Worm (Caenorhabditis elegans) whole organism, L2 larva: Measurements from ENCODE around the gene Y82E9BL.1.

Experiments used
- C34F6.9 ChIP-seq: fragments of 150-350 bp; optimal IDR thresholded peaks from 2 replicates; lab custom pipeline; 2014; ENCODE audit warnings: missing biosample characterization, missing genetic modification characterization
- F13H6.1 ChIP-seq: sonication (generic microtip); optimal IDR thresholded peaks from 2 replicates; lab custom pipeline; 2016; ENCODE audit warnings: missing genetic modification characterization, missing compliant biosample characterization
- R02D3.7 ChIP-seq: fragments of 150-350 bp; optimal IDR thresholded peaks from 2 replicates; lab custom pipeline; 2014; ENCODE audit warnings: missing biosample characterization, missing genetic modification characterization
- Y55F3AM.14 ChIP-seq: fragments of 200-800 bp; sonication (Bioruptor generic); optimal IDR thresholded peaks from 2 replicates; lab custom pipeline; 2018; ENCODE audit warnings: mild to moderate bottlenecking, missing genetic modification characterization, missing compliant biosample characterization
- ZK546.5 ChIP-seq: sonication (generic microtip); optimal IDR thresholded peaks from 2 replicates; lab custom pipeline; 2017; ENCODE audit warnings: missing biosample characterization, missing genetic modification characterization
- alr-1 ChIP-seq: fragments of 150-350 bp; optimal IDR thresholded peaks from 2 replicates; lab custom pipeline; 2014; ENCODE audit warnings: missing biosample characterization, missing genetic modification characterization
- aly-2 ChIP-seq: fragments of 150-350 bp; optimal IDR thresholded peaks from 2 replicates; lab custom pipeline; 2014; ENCODE audit warnings: missing biosample characterization, missing genetic modification characterization
- blmp-1 ChIP-seq: sonication (generic microtip); optimal IDR thresholded peaks from 2 replicates; lab custom pipeline; 2017; ENCODE audit warnings: missing genetic modification characterization, mild to moderate bottlenecking, missing compliant biosample characterization, antibody characterized with exemption, moderate library complexity; ENCODE audit not compliant: insufficient read depth
- ceh-16 ChIP-seq: fragments of 150-350 bp; optimal IDR thresholded peaks from 2 replicates; lab custom pipeline; 2014; ENCODE audit warnings: missing biosample characterization, missing genetic modification characterization
- ceh-82 ChIP-seq: fragments of 150-350 bp; optimal IDR thresholded peaks from 2 replicates; lab custom pipeline; 2014; ENCODE audit warnings: missing biosample characterization, missing genetic modification characterization
- dmd-4 ChIP-seq: sonication (generic microtip); optimal IDR thresholded peaks from 2 replicates; lab custom pipeline; 2017; ENCODE audit warnings: missing biosample characterization, missing genetic modification characterization
- egl-27 ChIP-seq: sonication (generic microtip); optimal IDR thresholded peaks from 3 replicates; lab custom pipeline; 2017; ENCODE audit warnings: missing biosample characterization, missing genetic modification reagents, missing genetic modification characterization
- elt-3 ChIP-seq: sonication (generic microtip); optimal IDR thresholded peaks from 2 replicates; lab custom pipeline; 2017; ENCODE audit warnings: missing biosample characterization, missing genetic modification characterization
- fos-1 ChIP-seq: fragments of 150-350 bp; optimal IDR thresholded peaks from 2 replicates; lab custom pipeline; 2014; ENCODE audit warnings: missing biosample characterization, missing genetic modification characterization
- lin-11 ChIP-seq: fragments of 150-350 bp; sonication (generic microtip); optimal IDR thresholded peaks from 2 replicates; lab custom pipeline; 2014; ENCODE audit warnings: missing biosample characterization, missing genetic modification characterization, inconsistent platforms, mixed read lengths
- lin-13 ChIP-seq: fragments of 150-350 bp; optimal IDR thresholded peaks from 2 replicates; lab custom pipeline; 2014; ENCODE audit warnings: missing biosample characterization, missing genetic modification reagents, missing genetic modification characterization
- lin-39 ChIP-seq: fragments of 150-350 bp; optimal IDR thresholded peaks from 2 replicates; lab custom pipeline; 2014; ENCODE audit warnings: missing biosample characterization, missing genetic modification reagents, missing genetic modification characterization
- lsy-2 ChIP-seq, 2 experiments: fragments of 150-350 bp in 1 of 2; sonication (generic microtip) in 1 of 2; optimal IDR thresholded peaks; 2 replicates each; lab custom pipeline; 2014 to 2017; ENCODE audit warnings: missing biosample characterization in 2 of 2, missing genetic modification characterization in 2 of 2
- mab-5 ChIP-seq: fragments of 150-350 bp; optimal IDR thresholded peaks from 2 replicates; lab custom pipeline; 2014; ENCODE audit warnings: missing biosample characterization, missing genetic modification characterization
- mbf-1 ChIP-seq: sonication (generic microtip); optimal IDR thresholded peaks from 2 replicates; lab custom pipeline; 2017; ENCODE audit warnings: missing biosample characterization, missing genetic modification characterization
- nhr-129 ChIP-seq: fragments of 150-350 bp; optimal IDR thresholded peaks from 2 replicates; lab custom pipeline; 2014; ENCODE audit warnings: missing biosample characterization, missing genetic modification characterization
- nhr-23 ChIP-seq: fragments of 150-350 bp; optimal IDR thresholded peaks from 2 replicates; lab custom pipeline; 2014; ENCODE audit warnings: missing biosample characterization, missing genetic modification reagents, missing genetic modification characterization
- nhr-237 ChIP-seq: fragments of 150-350 bp; optimal IDR thresholded peaks from 2 replicates; lab custom pipeline; 2014; ENCODE audit warnings: missing biosample characterization, missing genetic modification characterization
- nhr-25 ChIP-seq: fragments of 150-350 bp; sonication (generic microtip); optimal IDR thresholded peaks from 3 replicates; lab custom pipeline; 2014; ENCODE audit warnings: missing biosample characterization, missing genetic modification characterization
- nhr-6 ChIP-seq: fragments of 150-350 bp; optimal IDR thresholded peaks from 2 replicates; lab custom pipeline; 2014; ENCODE audit warnings: missing biosample characterization, missing genetic modification characterization
- nhr-77 ChIP-seq: fragments of 150-350 bp; optimal IDR thresholded peaks from 2 replicates; lab custom pipeline; 2014; ENCODE audit warnings: missing biosample characterization, missing genetic modification characterization
- peb-1 ChIP-seq: fragments of 150-350 bp; optimal IDR thresholded peaks from 2 replicates; lab custom pipeline; 2014; ENCODE audit warnings: missing biosample characterization, missing genetic modification characterization
- skn-1 ChIP-seq: sonication (generic microtip); optimal IDR thresholded peaks from 2 replicates; lab custom pipeline; 2017; ENCODE audit warnings: missing biosample characterization, missing genetic modification characterization
- sma-3 ChIP-seq: sonication (generic microtip); optimal IDR thresholded peaks from 2 replicates; lab custom pipeline; 2016; ENCODE audit warnings: missing genetic modification reagents, missing genetic modification characterization, missing compliant biosample characterization
- sma-9 ChIP-seq, 2 experiments: fragments of 150-350 bp in 1 of 2; sonication (generic microtip) in 1 of 2; optimal IDR thresholded peaks; 2 replicates each; lab custom pipeline; 2014 to 2016; ENCODE audit warnings: missing genetic modification characterization in 2 of 2, mild to moderate bottlenecking in 1 of 2, missing biosample characterization in 1 of 2, missing compliant biosample characterization in 1 of 2, missing genetic modification reagents in 1 of 2, moderate library complexity in 1 of 2
- snpc-4 ChIP-seq: fragments of 150-350 bp; optimal IDR thresholded peaks from 2 replicates; lab custom pipeline; 2014; ENCODE audit warnings: missing biosample characterization, missing genetic modification characterization
- unc-39 ChIP-seq: fragments of 150-350 bp; optimal IDR thresholded peaks from 2 replicates; lab custom pipeline; 2014; ENCODE audit warnings: missing biosample characterization, missing genetic modification characterization
- ztf-1 ChIP-seq: fragments of 200-800 bp; sonication (Bioruptor generic); conservative IDR thresholded peaks from 2 replicates; pipeline ENCODE4 v1.3.6; 2022; ENCODE audit warnings: missing genetic modification characterization, missing compliant biosample characterization
- ztf-4 ChIP-seq: fragments of 150-350 bp; optimal IDR thresholded peaks from 2 replicates; lab custom pipeline; 2014; ENCODE audit warnings: missing biosample characterization, missing genetic modification characterization

The Y82E9BL.1 gene

DNA sequence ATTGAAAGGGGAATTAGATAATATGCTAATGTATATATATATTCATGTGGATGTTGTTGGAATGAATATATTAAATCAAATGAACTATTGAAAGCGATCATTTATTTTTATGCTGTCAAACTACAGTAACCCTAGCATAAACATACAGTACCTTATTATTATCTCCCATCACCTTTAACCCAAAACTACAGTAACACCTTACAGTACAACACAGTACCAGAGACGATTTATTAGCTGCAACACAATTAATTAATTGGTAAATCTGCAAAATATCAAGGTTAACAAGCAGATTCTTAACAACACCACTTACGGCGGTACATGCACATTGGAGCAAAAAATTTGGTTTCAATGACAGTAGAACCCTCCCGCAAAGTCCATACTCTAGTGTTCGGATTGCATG, at the start of gene Y82E9BL.1:
Gene Y82E9BL.1 (minus strand): TSS at position 101 of the 400 bp plus-strand sequence.
- TF ChIP-seq egl-27 (tag; lab: Kevin White, UChicago), result no peak
- TF ChIP-seq lin-13 (GFP tag; lab: Kevin White, UChicago), result no peak
- no peak for TF ChIP-seq peb-1 (tag; lab: Kevin White, UChicago)
- no peak for TF ChIP-seq Y55F3AM.14 (GFP tag; lab: Kevin White, UChicago)
- TF ChIP-seq snpc-4, result no peak
- no peak for TF ChIP-seq F13H6.1
- no peak for TF ChIP-seq fos-1 (tag; lab: Kevin White, UChicago)
- TF ChIP-seq ceh-16 (tag; lab: Kevin White, UChicago), result no peak
- no peak for TF ChIP-seq dmd-4 (tag; lab: Kevin White, UChicago)
- no peak for TF ChIP-seq mbf-1 (tag; lab: Kevin White, UChicago)
- no peak for TF ChIP-seq alr-1 (tag; lab: Kevin White, UChicago)
- TF ChIP-seq ztf-1, result no peak
- no peak for TF ChIP-seq lin-39
- no peak for TF ChIP-seq elt-3 (tag; lab: Kevin White, UChicago)
- TF ChIP-seq unc-39 (tag; lab: Kevin White, UChicago), result no peak
- TF ChIP-seq lin-11 (tag; lab: Kevin White, UChicago), result no peak
- TF ChIP-seq, all 48 proteins: peak for 0

- TF ChIP-seq nhr-23 (tag; lab: Kevin White, UChicago) (no peak), blmp-1 (tag; lab: Kevin White, UChicago) (no peak), fos-1 (tag; lab: Kevin White, UChicago) (no peak), nhr-237 (tag; lab: Kevin White, UChicago) (no peak), nhr-6 (tag; lab: Kevin White, UChicago) (no peak), lin-39 (no peak), skn-1 (tag; lab: Kevin White, UChicago) (no peak), lin-11 (tag; lab: Kevin White, UChicago) (no peak), snpc-4 (no peak), ZK546.5 (tag; lab: Kevin White, UChicago) (no peak), nhr-129 (tag; lab: Kevin White, UChicago) (no peak), Y55F3AM.14 (GFP tag; lab: Kevin White, UChicago) (no peak)
Observed at ce11 chrIII:1403108-1403507, 47.9 kb upstream of the Y82E9BL.1 start, which contains the start of gene pals-18. Gene pals-18 (plus strand): TSS chrIII:1403408.

DNA sequence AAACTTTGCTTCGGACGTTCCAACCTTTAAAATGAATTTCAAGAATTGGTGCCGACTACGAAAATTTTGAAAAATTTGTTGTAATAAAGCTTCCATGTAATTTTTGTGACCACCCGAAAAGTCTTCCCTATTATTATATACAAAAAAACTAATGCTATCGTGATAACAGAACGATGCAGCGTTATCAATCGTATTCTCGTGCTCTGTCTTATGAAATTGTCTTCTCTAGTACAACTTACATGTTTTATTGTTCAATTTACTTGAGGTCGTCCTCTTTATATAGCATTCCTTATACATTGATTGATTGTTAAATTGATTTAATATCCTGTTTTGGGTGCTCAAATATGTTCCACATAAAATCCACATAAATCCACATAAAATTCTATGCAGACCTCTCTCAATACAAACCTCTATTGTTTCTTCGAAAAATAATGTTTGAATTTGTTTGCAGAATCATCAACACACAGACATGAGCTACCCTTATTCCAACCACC, 46.3 kb upstream of the Y82E9BL.1 start, which contains the start of gene pals-19:
Gene pals-19 (plus strand): TSS at position 444 of the 494 bp plus-strand sequence.
- TF ChIP-seq sma-3 (GFP tag; lab: Kevin White, UChicago), result no peak
- no peak for TF ChIP-seq aly-2 (tag; lab: Kevin White, UChicago)
- TF ChIP-seq nhr-77 (tag; lab: Kevin White, UChicago), result no peak
- TF ChIP-seq fos-1 (tag; lab: Kevin White, UChicago), result peak; percentile 82

DNA sequence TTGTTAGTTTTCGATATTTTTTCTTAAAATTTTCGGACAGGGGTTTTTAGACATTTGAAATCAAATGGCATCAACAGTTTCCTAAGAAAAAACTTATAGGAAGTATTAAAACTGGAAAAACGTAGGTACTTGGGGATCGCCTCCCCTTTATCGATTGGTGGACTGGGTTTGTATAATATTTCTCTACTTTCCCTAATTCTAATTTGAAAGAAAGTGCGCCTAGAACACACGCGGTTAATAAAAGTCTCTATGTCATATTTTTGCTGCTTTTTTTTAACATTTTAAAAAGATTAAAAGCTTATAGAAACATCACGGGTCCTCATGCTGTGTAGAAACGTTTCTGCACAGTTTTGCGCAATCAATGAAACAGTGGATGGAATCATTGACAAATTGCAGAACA, 44.5 kb upstream of the Y82E9BL.1 start, which contains the start of gene pals-16:
Gene pals-16 (plus strand): TSS at position 301 of the 400 bp plus-strand sequence.
- no peak for TF ChIP-seq mab-5
- no peak for TF ChIP-seq ceh-82
- no peak for TF ChIP-seq R02D3.7
- no peak for TF ChIP-seq mbf-1 (tag; lab: Kevin White, UChicago)
- no peak for TF ChIP-seq lin-11 (tag; lab: Kevin White, UChicago)
- TF ChIP-seq nhr-23 (tag; lab: Kevin White, UChicago), result no peak
- TF ChIP-seq peb-1 (tag; lab: Kevin White, UChicago), result no peak
- no peak for TF ChIP-seq blmp-1 (tag; lab: Kevin White, UChicago)
- TF ChIP-seq lsy-2 (tag; optimal IDR thresholded peaks at IDR 0.05; lab: Kevin White, UChicago), result no peak
- no peak for TF ChIP-seq nhr-25
- no peak for TF ChIP-seq C34F6.9 (tag; lab: Kevin White, UChicago)

DNA sequence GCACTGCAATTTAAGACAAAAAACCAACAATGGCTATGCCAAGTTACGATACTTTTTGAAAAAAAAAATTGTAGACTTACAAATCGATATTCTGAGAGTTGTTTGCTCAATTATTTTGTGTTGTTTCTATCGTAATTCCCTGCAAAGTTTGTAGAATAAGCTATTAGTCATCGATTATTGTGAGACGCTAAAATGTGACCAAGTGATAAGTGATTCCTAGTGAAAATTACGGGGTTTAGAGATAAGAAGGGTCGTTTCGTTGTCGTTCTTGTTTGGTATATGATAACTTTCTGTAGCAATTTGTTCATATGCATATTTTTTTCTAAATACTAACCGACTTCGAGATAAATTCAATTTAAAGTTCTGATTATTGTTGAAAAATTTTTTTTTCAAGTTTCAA, 43.0 kb upstream of the Y82E9BL.1 start:
- TF ChIP-seq sma-9 (GFP tag; optimal IDR thresholded peaks at IDR 0.05; lab: Kevin White, UChicago) (peak; percentile 45), sma-9 (tag; optimal IDR thresholded peaks at IDR 0.05; lab: Kevin White, UChicago) (no peak), aly-2 (tag; lab: Kevin White, UChicago) (no peak), ztf-4 (tag; lab: Kevin White, UChicago) (no peak), fos-1 (tag; lab: Kevin White, UChicago) (peak; percentile 91)
